Fruit fly (Drosophila melanogaster) whole organism, adult: ENCODE measurements around the gene CG9135.

Experiments used
- CG14711 ChIP-seq: fragments of 200-800 bp; sonication (Bioruptor generic); optimal IDR thresholded peaks from 2 replicates; lab custom pipeline; 2018; ENCODE audit warnings: missing biosample characterization, mild to moderate bottlenecking, missing genetic modification characterization, moderate library complexity
- CG33017 ChIP-seq: fragments of 200-800 bp; sonication (Bioruptor generic); optimal IDR thresholded peaks from 2 replicates; lab custom pipeline; 2018; ENCODE audit warnings: missing biosample characterization, mild to moderate bottlenecking, missing genetic modification characterization, moderate library complexity
- Clk ChIP-seq: fragments of 200-800 bp; sonication (Bioruptor generic); optimal IDR thresholded peaks from 2 replicates; lab custom pipeline; 2017; ENCODE audit warnings: missing biosample characterization, missing genetic modification characterization
- Mnt ChIP-seq: fragments of 200-800 bp; sonication (Bioruptor generic); optimal IDR thresholded peaks from 2 replicates; lab custom pipeline; 2016; ENCODE audit warnings: missing biosample characterization, mild to moderate bottlenecking, missing genetic modification characterization
- bab1 ChIP-seq: fragments of 200-800 bp; sonication (Bioruptor generic); optimal IDR thresholded peaks from 3 replicates; lab custom pipeline; 2019; ENCODE audit warnings: missing biosample characterization, mild to moderate bottlenecking, missing genetic modification characterization, moderate library complexity
- cic ChIP-seq: fragments of 200-800 bp; sonication (Bioruptor generic); optimal IDR thresholded peaks from 2 replicates; lab custom pipeline; 2017; ENCODE audit warnings: missing biosample characterization, mild to moderate bottlenecking, missing genetic modification characterization, moderate library complexity
- kay ChIP-seq: fragments of 200-800 bp; sonication (Bioruptor generic); peaks from one replicate; lab custom pipeline; 2016; ENCODE audit warnings: missing biosample characterization, missing genetic modification characterization, borderline replicate concordance
- ovo ChIP-seq: fragments of 200-800 bp; sonication (Bioruptor generic); optimal IDR thresholded peaks from 2 replicates; lab custom pipeline; 2016; ENCODE audit warnings: missing biosample characterization, missing genetic modification characterization
- tj ChIP-seq: fragments of 200-800 bp; sonication (Bioruptor generic); optimal IDR thresholded peaks from 3 replicates; lab custom pipeline; 2017; ENCODE audit warnings: missing biosample characterization, mild to moderate bottlenecking, missing genetic modification characterization, moderate library complexity

- TF ChIP-seq kay (GFP tag; lab: Kevin White, UChicago) (no peak), tj (no peak), bab1 (no peak), Clk (no peak), CG14711 (tag; lab: Kevin White, UChicago) (no peak), ovo (no peak), CG33017 (tag; lab: Kevin White, UChicago) (no peak), cic (GFP tag; lab: Kevin White, UChicago) (no peak), Mnt (GFP tag; lab: Kevin White, UChicago) (no peak)
Measured at dm6 chr2L:6076829-6077364, 26.3 kb downstream of the CG9135 start.
